Fruit fly (Drosophila melanogaster): ENCODE data around the gene Cpr67B.
A peak's percentile ranks its signal among the peaks of the same experiment; 100 is the strongest.

The Cpr67B gene

dm6 chr3L:9423757-9424527, 19.3 kb downstream of the Cpr67B start:
- TF ChIP-seq noc (tag; optimal IDR thresholded peaks at IDR 0.05): no peak

dm6 chr3L:9424528-9424911, 19.9 kb downstream of the Cpr67B start:
- TF ChIP-seq noc (tag; optimal IDR thresholded peaks at IDR 0.05): no peak

- no peak for TF ChIP-seq noc (tag; optimal IDR thresholded peaks at IDR 0.05)
Measured at dm6 chr3L:9425838-9426237, 21.2 kb downstream of the Cpr67B start.

dm6 chr3L:9426656-9427294, 22.2 kb downstream of the Cpr67B start, which contains the start of the genes Atat and Shc:
Gene Atat, minus strand, starts transcription at chr3L:9426758.
Gene Shc, plus strand, starts transcription at chr3L:9427010.
- peak; percentile 97 for TF ChIP-seq noc (tag; optimal IDR thresholded peaks at IDR 0.05)

- peak; percentile 41 for TF ChIP-seq noc (tag; optimal IDR thresholded peaks at IDR 0.05)
Measured at dm6 chr3L:9429665-9430607, 25.3 kb downstream of the Cpr67B start, which contains the start of the genes RpS17 and MTF-1. Gene RpS17, minus strand, starts transcription at chr3L:9429821. Gene MTF-1, plus strand, starts transcription at chr3L:9430312.

- TF ChIP-seq noc (tag; optimal IDR thresholded peaks at IDR 0.05): no peak
Measured at dm6 chr3L:9430608-9430952, 26.0 kb downstream of the Cpr67B start.

dm6 chr3L:9431848-9432623, 27.4 kb downstream of the Cpr67B start:
- no peak for TF ChIP-seq noc (tag; optimal IDR thresholded peaks at IDR 0.05)

dm6 chr3L:9432810-9433587, 28.4 kb downstream of the Cpr67B start:
- no peak for TF ChIP-seq noc (tag; optimal IDR thresholded peaks at IDR 0.05)

dm6 chr3L:9435315-9435714, 30.7 kb downstream of the Cpr67B start, which contains the start of gene CG42526:
Gene CG42526, minus strand, starts transcription at chr3L:9435399.
- TF ChIP-seq noc (tag; optimal IDR thresholded peaks at IDR 0.05): no peak

- TF ChIP-seq noc (tag; optimal IDR thresholded peaks at IDR 0.05): no peak
Measured at dm6 chr3L:9435831-9436230, 31.2 kb downstream of the Cpr67B start.

dm6 chr3L:9438858-9439257, 34.3 kb downstream of the Cpr67B start:
- TF ChIP-seq noc (tag; optimal IDR thresholded peaks at IDR 0.05): no peak

- TF ChIP-seq noc (tag; optimal IDR thresholded peaks at IDR 0.05): no peak
Measured at dm6 chr3L:9441907-9442479, 37.4 kb downstream of the Cpr67B start, which contains the start of the genes Bet3 and Nf-YA. Gene Bet3, minus strand, starts transcription at chr3L:9442267. Gene Nf-YA, minus strand, starts transcription at chr3L:9442267.

- no peak for TF ChIP-seq noc (tag; optimal IDR thresholded peaks at IDR 0.05)
Measured at dm6 chr3L:9442625-9443282, 38.2 kb downstream of the Cpr67B start, which contains the start of gene Srg3. Gene Srg3, plus strand, starts transcription at chr3L:9443232.

Data from whole organism, larva.